Fruit fly (Drosophila melanogaster) whole organism, prepupa: ENCODE results near the gene chic.

Experiments used
- CG10669 ChIP-seq: fragments of 200-800 bp; sonication (Bioruptor generic); optimal IDR thresholded peaks from 3 replicates; lab custom pipeline; 2018; ENCODE audit warnings: missing biosample characterization, mild to moderate bottlenecking, missing genetic modification characterization, moderate library complexity
- CG11294 ChIP-seq: fragments of 200-800 bp; sonication (Bioruptor generic); IDR thresholded peaks from 2 replicates; pipeline ENCODE4 v1.3.6; 2022; ENCODE audit warnings: missing biosample characterization, missing genetic modification characterization
- CG11762 ChIP-seq: fragments of 200-800 bp; sonication (Bioruptor generic); optimal IDR thresholded peaks from 3 replicates; lab custom pipeline; 2016; ENCODE audit warnings: missing biosample characterization, missing genetic modification characterization; ENCODE audit not compliant: insufficient read depth
- CG11902 ChIP-seq: fragments of 200-800 bp; sonication (Bioruptor generic); optimal IDR thresholded peaks from 3 replicates; lab custom pipeline; 2016; ENCODE audit warnings: missing biosample characterization, missing genetic modification characterization
- CG15336 ChIP-seq: fragments of 200-800 bp; sonication (Bioruptor generic); IDR thresholded peaks from 2 replicates; pipeline ENCODE4 v1.3.6; 2022; ENCODE audit warnings: missing biosample characterization, missing genetic modification characterization
- CG1621 ChIP-seq: fragments of 200-800 bp; sonication (Bioruptor generic); optimal IDR thresholded peaks from 3 replicates; lab custom pipeline; 2018; ENCODE audit warnings: missing biosample characterization, mild to moderate bottlenecking, missing genetic modification characterization
- CG16779 ChIP-seq: fragments of 200-800 bp; sonication (Bioruptor generic); optimal IDR thresholded peaks from 3 replicates; lab custom pipeline; 2017; ENCODE audit warnings: missing biosample characterization, mild to moderate bottlenecking, missing genetic modification characterization
- CG3032 ChIP-seq: fragments of 200-800 bp; optimal IDR thresholded peaks from 2 replicates; lab custom pipeline; 2019; ENCODE audit warnings: missing biosample characterization, mild to moderate bottlenecking, missing genetic modification characterization, moderate library complexity
- CG31627 ChIP-seq: fragments of 200-800 bp; sonication (Bioruptor generic); optimal IDR thresholded peaks from 3 replicates; lab custom pipeline; 2016; ENCODE audit warnings: missing biosample characterization, missing genetic modification characterization
- CG34406 ChIP-seq: fragments of 200-800 bp; sonication (Bioruptor generic); optimal IDR thresholded peaks from 3 replicates; lab custom pipeline; 2016; ENCODE audit warnings: missing biosample characterization, missing genetic modification characterization
- CG3919 ChIP-seq: fragments of 200-800 bp; sonication (Bioruptor generic); optimal IDR thresholded peaks from 3 replicates; lab custom pipeline; 2016; ENCODE audit warnings: missing biosample characterization, missing genetic modification characterization
- CG4318 ChIP-seq: fragments of 200-800 bp; sonication (Bioruptor generic); optimal IDR thresholded peaks from 3 replicates; lab custom pipeline; 2017; ENCODE audit warnings: missing biosample characterization, mild to moderate bottlenecking, missing genetic modification characterization
- CG6163 ChIP-seq: fragments of 200-800 bp; sonication (Bioruptor generic); IDR thresholded peaks from 3 replicates; pipeline ENCODE4 v1.3.6; 2022; ENCODE audit warnings: missing biosample characterization, missing genetic modification characterization
- CG6276 ChIP-seq: fragments of 200-800 bp; sonication (Bioruptor generic); optimal IDR thresholded peaks from 2 replicates; lab custom pipeline; 2017; ENCODE audit warnings: missing biosample characterization, mild to moderate bottlenecking, missing genetic modification characterization
- CG6792 ChIP-seq: fragments of 200-800 bp; sonication (Bioruptor generic); optimal IDR thresholded peaks from 3 replicates; lab custom pipeline; 2016; ENCODE audit warnings: missing biosample characterization, missing genetic modification characterization
- CG6808 ChIP-seq: fragments of 200-800 bp; sonication (Bioruptor generic); optimal IDR thresholded peaks from 3 replicates; lab custom pipeline; 2017; ENCODE audit warnings: missing biosample characterization, missing genetic modification characterization, mild to moderate bottlenecking, moderate library complexity, missing genetic modification reagents
- CG6854 ChIP-seq: fragments of 200-800 bp; sonication (Bioruptor generic); optimal IDR thresholded peaks from 2 replicates; lab custom pipeline; 2017; ENCODE audit warnings: missing biosample characterization, mild to moderate bottlenecking, missing genetic modification characterization
- CG7368 ChIP-seq: fragments of 200-800 bp; sonication (Bioruptor generic); optimal IDR thresholded peaks from 3 replicates; lab custom pipeline; 2016; ENCODE audit warnings: missing biosample characterization, missing genetic modification characterization
- CG8119 ChIP-seq: fragments of 200-800 bp; sonication (Bioruptor generic); IDR thresholded peaks from 3 replicates; pipeline ENCODE4 v1.3.6; 2022; ENCODE audit warnings: missing biosample characterization, missing genetic modification characterization
- CG8632 ChIP-seq: fragments of 200-800 bp; sonication (Bioruptor generic); optimal IDR thresholded peaks from 3 replicates; lab custom pipeline; 2016; ENCODE audit warnings: missing biosample characterization, missing genetic modification characterization
- CG9139 ChIP-seq: fragments of 200-800 bp; sonication (Bioruptor generic); optimal IDR thresholded peaks from 3 replicates; lab custom pipeline; 2017; ENCODE audit warnings: missing biosample characterization, mild to moderate bottlenecking, missing genetic modification characterization
- Eip75B ChIP-seq: fragments of 200-800 bp; sonication (Bioruptor generic); optimal IDR thresholded peaks from 3 replicates; lab custom pipeline; 2016; ENCODE audit warnings: missing biosample characterization, missing genetic modification characterization
- Eip78C ChIP-seq: fragments of 200-800 bp; sonication (Bioruptor generic); peaks from one replicate; lab custom pipeline; 2016; ENCODE audit warnings: missing biosample characterization, missing genetic modification characterization
- Eip93F ChIP-seq: fragments of 200-800 bp; sonication (Bioruptor generic); optimal IDR thresholded peaks from 2 replicates; lab custom pipeline; 2016; ENCODE audit warnings: missing biosample characterization, mild to moderate bottlenecking, missing genetic modification characterization
- Hr38 ChIP-seq: sonication (Bioruptor generic); optimal IDR thresholded peaks from 2 replicates; lab custom pipeline; 2016; ENCODE audit warnings: missing biosample characterization, missing genetic modification characterization
- Hr4 ChIP-seq: fragments of 200-800 bp; sonication (Bioruptor generic); optimal IDR thresholded peaks from 3 replicates; lab custom pipeline; 2016; ENCODE audit warnings: missing biosample characterization, missing genetic modification characterization
- Lpt ChIP-seq: fragments of 200-800 bp; sonication (Bioruptor generic); optimal IDR thresholded peaks from 3 replicates; lab custom pipeline; 2016; ENCODE audit warnings: missing biosample characterization, missing genetic modification characterization
- OdsH ChIP-seq: fragments of 200-800 bp; sonication (Bioruptor generic); optimal IDR thresholded peaks from 3 replicates; lab custom pipeline; 2016; ENCODE audit warnings: missing biosample characterization, missing genetic modification characterization
- Smox ChIP-seq: fragments of 200-800 bp; sonication (Bioruptor generic); optimal IDR thresholded peaks from 3 replicates; lab custom pipeline; 2016; ENCODE audit warnings: missing biosample characterization, missing genetic modification characterization
- Sox102F ChIP-seq: fragments of 200-800 bp; sonication (Bioruptor generic); optimal IDR thresholded peaks from 2 replicates; lab custom pipeline; 2016; ENCODE audit warnings: missing biosample characterization, mild to moderate bottlenecking, missing genetic modification characterization
- Sox14 ChIP-seq: fragments of 200-800 bp; sonication (Bioruptor generic); optimal IDR thresholded peaks from 3 replicates; lab custom pipeline; 2016; ENCODE audit warnings: missing biosample characterization, missing genetic modification characterization
- Sox15 ChIP-seq: fragments of 200-800 bp; sonication (Bioruptor generic); optimal IDR thresholded peaks from 3 replicates; lab custom pipeline; 2016; ENCODE audit warnings: missing biosample characterization, missing genetic modification characterization
- achi ChIP-seq: fragments of 200-800 bp; sonication (Bioruptor generic); optimal IDR thresholded peaks from 3 replicates; lab custom pipeline; 2016; ENCODE audit warnings: missing biosample characterization, missing genetic modification characterization
- cyc ChIP-seq: fragments of 200-800 bp; sonication (Bioruptor generic); optimal IDR thresholded peaks from 3 replicates; lab custom pipeline; 2016; ENCODE audit warnings: missing biosample characterization, missing genetic modification characterization
- dsx ChIP-seq: fragments of 200-800 bp; optimal IDR thresholded peaks from 3 replicates; lab custom pipeline; 2019; ENCODE audit warnings: missing biosample characterization, mild to moderate bottlenecking, missing genetic modification characterization, moderate library complexity; ENCODE audit not compliant: poor library complexity, severe bottlenecking
- esn ChIP-seq: fragments of 200-800 bp; sonication (Bioruptor generic); optimal IDR thresholded peaks from 2 replicates; lab custom pipeline; 2016; ENCODE audit warnings: missing biosample characterization, mild to moderate bottlenecking, missing genetic modification characterization, moderate library complexity
- fd59A ChIP-seq: fragments of 200-800 bp; sonication (Bioruptor generic); optimal IDR thresholded peaks from 2 replicates; lab custom pipeline; 2017; ENCODE audit warnings: missing biosample characterization, mild to moderate bottlenecking, missing genetic modification characterization, missing genetic modification reagents
- fd85E ChIP-seq: fragments of 200-800 bp; sonication (Bioruptor generic); optimal IDR thresholded peaks from 3 replicates; lab custom pipeline; 2016; ENCODE audit warnings: missing biosample characterization, missing genetic modification characterization
- net ChIP-seq: fragments of 200-800 bp; sonication (Bioruptor generic); optimal IDR thresholded peaks from 3 replicates; lab custom pipeline; 2016; ENCODE audit warnings: missing biosample characterization, missing genetic modification characterization
- pdm3 ChIP-seq: fragments of 200-800 bp; sonication (Bioruptor generic); optimal IDR thresholded peaks from 3 replicates; lab custom pipeline; 2016; ENCODE audit warnings: missing biosample characterization, missing genetic modification characterization
- spab ChIP-seq: fragments of 200-800 bp; sonication (Bioruptor generic); optimal IDR thresholded peaks from 2 replicates; lab custom pipeline; 2017; ENCODE audit warnings: missing biosample characterization, mild to moderate bottlenecking, missing genetic modification characterization, missing genetic modification reagents
- ss ChIP-seq, 2 experiments: fragments of 200-800 bp; sonication (Bioruptor generic); optimal IDR thresholded peaks; 2 replicates in 1 of 2; 3 replicates in 1 of 2; lab custom pipeline; 2017 to 2018; ENCODE audit warnings: mild to moderate bottlenecking in 2 of 2, missing biosample characterization in 2 of 2, missing genetic modification characterization in 2 of 2, moderate library complexity in 1 of 2
- topi ChIP-seq: fragments of 200-800 bp; sonication (Bioruptor generic); optimal IDR thresholded peaks from 3 replicates; lab custom pipeline; 2016; ENCODE audit warnings: missing biosample characterization, missing genetic modification characterization

chic gene

DNA sequence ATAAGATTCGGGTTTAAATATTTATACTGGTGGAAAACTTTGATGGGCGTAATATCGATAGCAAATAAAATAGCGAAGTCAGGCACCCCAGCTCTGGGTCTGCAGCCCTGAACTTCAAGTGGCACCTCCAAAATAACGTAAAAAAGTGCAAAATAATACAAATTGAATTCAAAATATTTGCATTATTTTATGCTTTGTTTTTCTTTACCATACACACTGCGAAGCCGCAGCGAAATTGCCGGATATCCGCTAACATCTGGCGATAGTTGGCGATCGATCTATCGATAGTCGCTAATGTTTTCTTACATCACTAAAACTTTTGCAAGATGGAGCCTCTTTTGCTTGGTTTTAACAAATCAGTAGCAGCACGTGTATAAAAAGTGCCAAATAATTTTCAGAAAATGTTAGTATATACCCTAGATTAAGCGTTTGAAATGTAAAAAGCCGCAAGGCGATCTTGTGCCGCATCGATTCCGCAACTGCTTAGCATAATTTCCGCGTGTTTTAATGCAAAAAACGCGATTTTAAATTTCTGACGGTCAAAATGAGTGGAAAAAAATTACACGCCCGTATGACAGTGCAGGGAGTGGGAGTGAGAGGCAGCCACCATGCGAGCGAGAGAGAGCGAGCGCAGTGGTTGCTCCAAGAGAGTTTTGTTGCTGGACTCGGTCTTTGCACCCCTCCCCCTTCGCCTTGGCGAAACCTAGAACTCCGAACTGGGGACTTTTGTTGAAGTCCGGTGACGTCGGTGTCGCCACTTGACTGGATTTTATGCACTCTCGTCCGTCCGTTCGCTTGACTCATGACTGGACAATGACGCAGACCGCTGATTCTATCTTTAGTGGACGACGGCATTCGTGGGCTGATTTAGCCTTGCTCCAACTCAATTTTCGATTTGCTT lies 865 bp upstream of the chic start, which contains the start of gene eIF4A (continued):
- TF ChIP-seq CG16779 (tag; lab: Kevin White, UChicago), result peak; percentile 49
- no peak for TF ChIP-seq cyc (GFP tag; lab: Kevin White, UChicago)
- TF ChIP-seq fd59A, result no peak
- no peak for TF ChIP-seq CG6163
- TF ChIP-seq Sox15 (GFP tag; lab: Kevin White, UChicago), result no peak
- TF ChIP-seq CG11762 (GFP tag; lab: Kevin White, UChicago), result no peak
- no peak for TF ChIP-seq CG11902 (GFP tag; lab: Kevin White, UChicago)
- no peak for TF ChIP-seq Smox (GFP tag; lab: Kevin White, UChicago)
- TF ChIP-seq Hr38 (GFP tag; lab: Kevin White, UChicago), result no peak
- no peak for TF ChIP-seq CG6854 (GFP tag; lab: Kevin White, UChicago)
- no peak for TF ChIP-seq fd85E (GFP tag; lab: Kevin White, UChicago)
- TF ChIP-seq CG9139, result no peak
- no peak for TF ChIP-seq OdsH
- TF ChIP-seq CG6792 (GFP tag; lab: Kevin White, UChicago), result no peak
- TF ChIP-seq CG1621 (tag; lab: Kevin White, UChicago), result no peak
- no peak for TF ChIP-seq Hr4 (GFP tag; lab: Kevin White, UChicago)
- peak; percentile 0 for TF ChIP-seq CG31627

DNA sequence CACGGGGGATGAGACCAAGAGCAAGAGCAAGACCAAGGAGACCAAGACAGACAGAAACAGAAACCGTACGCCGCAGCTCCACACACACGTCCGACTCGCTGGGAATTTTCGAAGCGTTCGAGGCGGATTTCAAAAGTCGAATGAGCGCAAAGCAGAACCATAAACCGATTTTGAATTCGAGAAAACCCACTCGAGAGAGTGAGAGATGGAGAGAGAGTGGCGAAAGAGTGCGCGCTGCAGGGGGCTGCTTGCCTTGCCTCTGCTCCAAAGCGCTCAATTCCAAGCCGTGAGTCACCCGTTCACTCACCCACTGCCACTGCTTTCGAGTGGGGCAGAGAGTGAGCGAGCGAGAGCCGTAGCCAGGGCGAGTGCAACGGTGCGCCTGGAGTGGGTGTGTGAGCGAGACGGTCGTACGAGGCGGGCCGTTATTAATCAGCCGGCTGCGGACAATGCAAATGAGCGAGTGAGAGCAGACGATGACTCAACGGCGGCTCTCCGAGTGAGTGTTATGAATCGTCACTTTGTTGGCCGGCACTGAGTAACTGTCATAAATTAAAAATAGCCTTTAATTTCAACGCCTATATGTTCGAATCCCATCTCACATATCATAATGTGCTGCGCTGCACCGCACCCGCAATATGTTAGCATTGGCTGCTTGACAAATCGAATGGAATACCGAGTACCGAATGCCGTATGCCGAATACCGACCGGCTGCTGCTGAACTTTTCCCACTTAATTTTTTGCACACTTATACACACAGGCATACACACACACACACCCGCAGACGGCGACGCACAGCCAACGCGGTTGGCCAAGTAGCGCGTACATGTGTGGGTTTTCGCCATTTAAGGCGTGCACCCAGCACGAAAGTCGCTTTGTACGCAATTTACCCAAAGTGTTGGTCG lies 609 bp downstream of the chic start:
- TF ChIP-seq dsx (GFP tag; lab: Kevin White, UChicago) (peak; percentile 52), achi (peak; percentile 11), net (peak; percentile 55), Sox15 (GFP tag; lab: Kevin White, UChicago) (no peak), CG6276 (GFP tag; lab: Kevin White, UChicago) (peak; percentile 29), CG10669 (no peak), CG6808 (GFP tag; lab: Kevin White, UChicago) (peak; percentile 61), ss (GFP tag; optimal IDR thresholded peaks at IDR 0.05; lab: Kevin White, UChicago) (peak; percentile 48 to 67), CG31627 (no peak), Hr4 (GFP tag; lab: Kevin White, UChicago) (no peak), pdm3 (no peak), CG15336 (no peak), CG11294 (no peak), CG6792 (GFP tag; lab: Kevin White, UChicago) (peak; percentile 14), CG11762 (GFP tag; lab: Kevin White, UChicago) (no peak), CG1621 (tag; lab: Kevin White, UChicago) (peak; percentile 45), OdsH (no peak), spab (GFP tag; lab: Kevin White, UChicago) (no peak), CG9139 (peak; percentile 77), CG6163 (no peak), CG3032 (tag; lab: Kevin White, UChicago) (peak; percentile 3), fd59A (no peak), Smox (GFP tag; lab: Kevin White, UChicago) (peak; percentile 6), Eip78C (GFP tag; lab: Kevin White, UChicago) (peak; percentile 76), CG16779 (tag; lab: Kevin White, UChicago) (peak; percentile 63), CG8119 (GFP tag; lab: Robert Waterston, UW) (no peak), Sox14 (peak; percentile 56), CG8632 (GFP tag; lab: Kevin White, UChicago) (peak; percentile 31), CG34406 (no peak), Lpt (no peak), Eip75B (GFP tag; lab: Kevin White, UChicago) (peak; percentile 41), CG6854 (GFP tag; lab: Kevin White, UChicago) (peak; percentile 77), CG7368 (GFP tag; lab: Kevin White, UChicago) (no peak), topi (GFP tag; lab: Kevin White, UChicago) (no peak), fd85E (GFP tag; lab: Kevin White, UChicago) (peak; percentile 9), CG3919 (GFP tag; lab: Kevin White, UChicago) (peak; percentile 52), Sox102F (peak; percentile 45), esn (GFP tag; lab: Kevin White, UChicago) (peak; percentile 49), CG4318 (GFP tag; lab: Kevin White, UChicago) (no peak), Eip93F (GFP tag; lab: Kevin White, UChicago) (no peak)
